Worm (Caenorhabditis elegans): Measurements from ENCODE around the gene dhs-17.

DNA sequence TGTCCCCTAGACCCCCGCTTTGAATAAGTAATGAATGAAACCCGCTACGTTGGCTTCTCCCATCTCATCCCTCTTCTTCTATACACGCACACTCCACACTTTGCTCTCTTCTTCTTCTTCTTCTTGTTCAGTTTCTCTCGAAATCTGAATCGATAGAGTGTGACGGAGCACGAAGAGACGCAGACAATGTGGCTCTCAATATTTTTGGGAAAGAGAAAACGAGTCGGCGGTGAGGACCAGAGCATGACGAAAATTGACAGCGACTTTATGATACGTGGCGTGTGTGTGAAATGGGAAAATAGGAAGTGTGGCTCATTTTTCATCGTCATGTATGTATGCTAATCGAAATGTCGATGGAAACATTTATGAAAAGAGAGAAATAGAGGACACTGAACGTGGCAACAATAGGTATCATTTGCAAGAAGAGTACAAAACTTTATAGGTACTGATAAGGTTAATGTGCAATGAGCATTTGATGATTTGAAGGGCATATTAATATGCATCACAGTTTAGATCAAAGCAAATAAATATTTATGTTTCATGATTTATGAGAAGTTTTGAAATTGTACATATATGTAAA lies 43.0 kb downstream of the dhs-17 start:
- peak; percentile 48 for TF ChIP-seq him-1 (tag; optimal IDR thresholded peaks at IDR 0.05)
- TF ChIP-seq dao-5 (tag; optimal IDR thresholded peaks at IDR 0.05), result no peak
- no peak for TF ChIP-seq W03F9.2 (tag; optimal IDR thresholded peaks at IDR 0.05)

Measured in whole organism, L4/young adult.